Worm (Caenorhabditis elegans) whole organism, L4 larva: ENCODE results near the gene C30G12.6.

Source experiments
- D1046.2 ChIP-seq: fragments of 200-800 bp; sonication (Bioruptor generic); IDR thresholded peaks from 2 replicates; pipeline ENCODE4 v1.3.6; 2022; ENCODE audit warnings: missing genetic modification characterization, missing compliant biosample characterization
- F10B5.3 ChIP-seq: sonication (generic microtip); optimal IDR thresholded peaks from 2 replicates; lab custom pipeline; 2016; ENCODE audit warnings: mild to moderate bottlenecking, missing genetic modification characterization, missing compliant biosample characterization
- F26F4.8 ChIP-seq: fragments of 200-800 bp; sonication (Bioruptor generic); conservative IDR thresholded peaks from 2 replicates; pipeline ENCODE4 v1.3.6; 2022; ENCODE audit warnings: missing genetic modification characterization, missing compliant biosample characterization
- T26A8.4 ChIP-seq: fragments of 200-800 bp; sonication (Bioruptor generic); IDR thresholded peaks from 2 replicates; pipeline ENCODE4 v1.3.6; 2022; ENCODE audit warnings: missing genetic modification characterization, missing compliant biosample characterization
- Y105C5A.15 ChIP-seq: fragments of 200-800 bp; sonication (Bioruptor generic); IDR thresholded peaks from 2 replicates; pipeline ENCODE4 v1.3.6; 2022; ENCODE audit warnings: missing genetic modification characterization, missing compliant biosample characterization
- Y5F2A.4 ChIP-seq: fragments of 200-800 bp; sonication (Bioruptor generic); optimal IDR thresholded peaks from 2 replicates; lab custom pipeline; 2018; ENCODE audit warnings: mild to moderate bottlenecking, missing genetic modification characterization, missing compliant biosample characterization
- aha-1 ChIP-seq: fragments of 150-350 bp; peaks from one replicate; lab custom pipeline; 2014; ENCODE audit warnings: missing biosample characterization, missing genetic modification characterization
- arid-1 ChIP-seq: fragments of 200-800 bp; sonication (Bioruptor generic); conservative IDR thresholded peaks from 2 replicates; pipeline ENCODE4 v1.3.6; 2022; ENCODE audit warnings: missing genetic modification reagents, missing genetic modification characterization, missing compliant biosample characterization
- ceh-28 ChIP-seq: fragments of 150-350 bp; optimal IDR thresholded peaks from 2 replicates; lab custom pipeline; 2014; ENCODE audit warnings: missing biosample characterization, missing genetic modification reagents, missing genetic modification characterization
- ceh-32 ChIP-seq: sonication (generic microtip); optimal IDR thresholded peaks from 2 replicates; lab custom pipeline; 2016; ENCODE audit warnings: mild to moderate bottlenecking, missing genetic modification characterization, missing compliant biosample characterization; ENCODE audit not compliant: poor library complexity
- ceh-62 ChIP-seq: sonication (generic microtip); optimal IDR thresholded peaks from 2 replicates; lab custom pipeline; 2017; ENCODE audit warnings: missing biosample characterization, missing genetic modification characterization
- ceh-82 ChIP-seq: sonication (generic microtip); optimal IDR thresholded peaks from 2 replicates; lab custom pipeline; 2017; ENCODE audit warnings: missing biosample characterization, missing genetic modification characterization
- ces-1 ChIP-seq: fragments of 150-350 bp; sonication (generic microtip); optimal IDR thresholded peaks from 4 replicates; lab custom pipeline; 2014; ENCODE audit warnings: missing biosample characterization, missing genetic modification reagents, missing genetic modification characterization
- cey-2 ChIP-seq: sonication (generic microtip); optimal IDR thresholded peaks from 3 replicates; lab custom pipeline; 2017; ENCODE audit warnings: missing genetic modification characterization, mild to moderate bottlenecking, missing compliant biosample characterization, antibody characterized with exemption, borderline replicate concordance; ENCODE audit not compliant: insufficient read depth
- daf-8 ChIP-seq: fragments of 200-800 bp; sonication (Bioruptor generic); IDR thresholded peaks from 2 replicates; pipeline ENCODE4 v1.3.6; 2022; ENCODE audit warnings: missing genetic modification characterization, missing compliant biosample characterization
- dmd-6 ChIP-seq: fragments of 200-800 bp; sonication (Bioruptor generic); IDR thresholded peaks from 2 replicates; pipeline ENCODE4 v1.3.6; 2022; ENCODE audit warnings: missing genetic modification reagents, missing genetic modification characterization, missing compliant biosample characterization
- dmd-8 ChIP-seq: fragments of 200-800 bp; sonication (Bioruptor generic); IDR thresholded peaks from 2 replicates; pipeline ENCODE4 v1.3.6; 2022; ENCODE audit warnings: missing genetic modification characterization, missing compliant biosample characterization
- duxl-1 ChIP-seq: sonication (generic microtip); optimal IDR thresholded peaks from 2 replicates; lab custom pipeline; 2016; ENCODE audit warnings: mild to moderate bottlenecking, missing genetic modification characterization, moderate library complexity, missing compliant biosample characterization; ENCODE audit not compliant: poor library complexity
- egl-27 ChIP-seq: sonication (generic microtip); optimal IDR thresholded peaks from 3 replicates; lab custom pipeline; 2017; ENCODE audit warnings: missing biosample characterization, missing genetic modification reagents, missing genetic modification characterization
- egl-43 ChIP-seq: fragments of 200-800 bp; sonication (Bioruptor generic); IDR thresholded peaks from 2 replicates; pipeline ENCODE4 v1.3.6; 2022; ENCODE audit warnings: missing genetic modification reagents, missing genetic modification characterization, missing compliant biosample characterization
- hlh-11 ChIP-seq: fragments of 200-800 bp; sonication (Bioruptor generic); optimal IDR thresholded peaks from 2 replicates; lab custom pipeline; 2018; ENCODE audit warnings: mild to moderate bottlenecking, missing genetic modification characterization, missing compliant biosample characterization
- hlh-30 ChIP-seq: sonication (generic microtip); optimal IDR thresholded peaks from 2 replicates; lab custom pipeline; 2017; ENCODE audit warnings: antibody characterized with exemption, mild to moderate bottlenecking, missing genetic modification characterization, missing compliant biosample characterization; ENCODE audit not compliant: insufficient read depth
- lim-7 ChIP-seq: fragments of 200-800 bp; sonication (Bioruptor generic); IDR thresholded peaks from 2 replicates; pipeline ENCODE4 v1.3.6; 2022; ENCODE audit warnings: missing genetic modification characterization, missing compliant biosample characterization
- lin-1 ChIP-seq: fragments of 200-800 bp; sonication (Bioruptor generic); IDR thresholded peaks from 2 replicates; pipeline ENCODE4 v1.3.6; 2022; ENCODE audit warnings: missing genetic modification reagents, missing genetic modification characterization, missing compliant biosample characterization
- lin-38 ChIP-seq: fragments of 200-800 bp; sonication (Bioruptor generic); IDR thresholded peaks from 2 replicates; pipeline ENCODE4 v1.3.6; 2022; ENCODE audit warnings: missing genetic modification reagents, missing genetic modification characterization, missing compliant biosample characterization
- lin-39 ChIP-seq: fragments of 150-350 bp; optimal IDR thresholded peaks from 2 replicates; lab custom pipeline; 2014; ENCODE audit warnings: missing biosample characterization, missing genetic modification reagents, missing genetic modification characterization
- madf-5 ChIP-seq, 2 experiments: fragments of 200-800 bp; sonication (Bioruptor generic); IDR thresholded peaks; 2 replicates each; pipeline ENCODE4 v1.3.6; 2022; ENCODE audit warnings: missing compliant biosample characterization in 2 of 2, missing genetic modification characterization in 2 of 2
- mdl-1 ChIP-seq, 2 experiments: fragments of 150-350 bp in 1 of 2; sonication (generic microtip) in 1 of 2; optimal IDR thresholded peaks; 2 replicates each; lab custom pipeline; 2014 to 2017; ENCODE audit warnings: missing biosample characterization in 2 of 2, missing genetic modification characterization in 2 of 2
- mep-1 ChIP-seq: fragments of 150-350 bp; sonication (generic microtip); optimal IDR thresholded peaks from 3 replicates; lab custom pipeline; 2014; ENCODE audit warnings: missing biosample characterization, missing genetic modification characterization
- mxl-3 ChIP-seq: fragments of 200-800 bp; sonication (Bioruptor generic); optimal IDR thresholded peaks from 2 replicates; lab custom pipeline; 2018; ENCODE audit warnings: mild to moderate bottlenecking, missing genetic modification characterization, missing compliant biosample characterization
- nhr-102 ChIP-seq: sonication (generic microtip); optimal IDR thresholded peaks from 2 replicates; lab custom pipeline; 2016; ENCODE audit warnings: mild to moderate bottlenecking, missing genetic modification characterization, moderate library complexity, missing compliant biosample characterization
- nhr-237 ChIP-seq: sonication (generic microtip); optimal IDR thresholded peaks from 2 replicates; lab custom pipeline; 2017; ENCODE audit warnings: missing biosample characterization, missing genetic modification characterization
- nhr-25 ChIP-seq: sonication (generic microtip); optimal IDR thresholded peaks from 2 replicates; lab custom pipeline; 2017; ENCODE audit warnings: missing genetic modification characterization, mild to moderate bottlenecking, missing compliant biosample characterization, antibody characterized with exemption, moderate library complexity, borderline replicate concordance; ENCODE audit not compliant: insufficient read depth
- nhr-28 ChIP-seq: fragments of 150-350 bp; optimal IDR thresholded peaks from 2 replicates; lab custom pipeline; 2014; ENCODE audit warnings: missing biosample characterization, missing genetic modification characterization
- nhr-48 ChIP-seq: sonication (generic microtip); optimal IDR thresholded peaks from 2 replicates; lab custom pipeline; 2016; ENCODE audit warnings: mild to moderate bottlenecking, missing genetic modification characterization, missing compliant biosample characterization
- nhr-76 ChIP-seq: fragments of 150-350 bp; optimal IDR thresholded peaks from 2 replicates; lab custom pipeline; 2014; ENCODE audit warnings: missing biosample characterization, missing genetic modification characterization
- nhr-77 ChIP-seq: fragments of 150-350 bp; optimal IDR thresholded peaks from 2 replicates; lab custom pipeline; 2014; ENCODE audit warnings: missing biosample characterization, missing genetic modification characterization
- pqm-1 ChIP-seq: sonication (generic microtip); optimal IDR thresholded peaks from 2 replicates; lab custom pipeline; 2017; ENCODE audit warnings: missing biosample characterization, missing genetic modification characterization
- sdz-12 ChIP-seq: fragments of 200-800 bp; sonication (Bioruptor generic); optimal IDR thresholded peaks from 2 replicates; lab custom pipeline; 2018; ENCODE audit warnings: mild to moderate bottlenecking, missing genetic modification characterization, missing compliant biosample characterization
- unc-130 ChIP-seq: sonication (generic microtip); optimal IDR thresholded peaks from 2 replicates; lab custom pipeline; 2016; ENCODE audit warnings: missing genetic modification reagents, missing genetic modification characterization, missing compliant biosample characterization
- unc-62 ChIP-seq, 3 experiments: fragments of 150-350 bp in 1 of 3; sonication (generic microtip); optimal IDR thresholded peaks in 2 of 3; peaks in 1 of 3; 1 replicate in 1 of 3; 2 replicates in 2 of 3; lab custom pipeline; 2014 to 2017; ENCODE audit warnings: missing biosample characterization in 3 of 3, missing genetic modification characterization in 3 of 3, missing genetic modification reagents in 3 of 3, missing genotype in 1 of 3
- vab-7 ChIP-seq: fragments of 200-800 bp; sonication (Bioruptor generic); IDR thresholded peaks from 2 replicates; pipeline ENCODE4 v1.3.6; 2022; ENCODE audit warnings: missing genetic modification reagents, missing genetic modification characterization, missing compliant biosample characterization
- zag-1 ChIP-seq: fragments of 150-350 bp; optimal IDR thresholded peaks from 2 replicates; lab custom pipeline; 2014; ENCODE audit warnings: missing biosample characterization, missing genetic modification characterization
- zfp-3 ChIP-seq: fragments of 200-800 bp; sonication (Bioruptor generic); conservative IDR thresholded peaks from 2 replicates; pipeline ENCODE4 v1.3.6; 2022; ENCODE audit warnings: missing genetic modification reagents, missing genetic modification characterization, missing compliant biosample characterization

The C30G12.6 gene

DNA sequence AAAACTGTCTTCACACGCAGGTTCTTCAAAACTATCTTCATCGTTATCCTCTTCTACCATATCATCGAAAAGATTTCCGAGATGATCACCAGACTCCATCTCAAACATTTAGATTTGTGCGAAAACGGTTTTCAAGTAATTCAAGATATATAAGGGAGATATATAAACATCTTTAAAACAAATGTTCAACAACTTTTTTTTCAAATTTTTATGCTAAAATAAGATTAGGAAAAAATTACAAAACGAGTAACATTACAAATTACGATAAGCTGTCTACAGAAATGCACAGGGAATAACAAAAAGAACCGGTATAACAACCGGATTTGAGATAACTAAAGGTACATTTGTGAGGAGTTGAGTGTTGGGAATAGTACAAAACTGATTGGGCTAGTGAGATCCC, at the start of gene C30G12.6:
Gene C30G12.6 (minus strand): TSS at position 101 of the 400 bp plus-strand sequence.
- TF ChIP-seq Y5F2A.4 (GFP tag; lab: Kevin White, UChicago): no peak
- no peak for TF ChIP-seq hlh-11
- no peak for TF ChIP-seq nhr-237 (tag; lab: Kevin White, UChicago)

- TF ChIP-seq madf-5 (GFP tag; IDR thresholded peaks at IDR 0.05; lab: Robert Waterston, UW) (no peak), egl-43 (GFP tag; lab: Robert Waterston, UW) (no peak), pqm-1 (no peak), T26A8.4 (0 out of 2 replicates have a peak, but pooled peaks have one; percentile 8), ceh-28 (tag; lab: Kevin White, UChicago) (no peak), aha-1 (tag; lab: Kevin White, UChicago) (peak; percentile 6), F10B5.3 (tag; lab: Kevin White, UChicago) (no peak), lin-1 (GFP tag; lab: Robert Waterston, UW) (no peak), daf-8 (GFP tag; lab: Robert Waterston, UW) (no peak), hlh-11 (no peak), F26F4.8 (GFP tag; lab: Robert Waterston, UW) (no peak), zag-1 (tag; lab: Kevin White, UChicago) (no peak), dmd-8 (GFP tag; lab: Robert Waterston, UW) (0 out of 2 replicates have a peak, but pooled peaks have one; percentile 16)
Observed at ce11 chrII:7343668-7344067, 47.9 kb upstream of the C30G12.6 start.

DNA sequence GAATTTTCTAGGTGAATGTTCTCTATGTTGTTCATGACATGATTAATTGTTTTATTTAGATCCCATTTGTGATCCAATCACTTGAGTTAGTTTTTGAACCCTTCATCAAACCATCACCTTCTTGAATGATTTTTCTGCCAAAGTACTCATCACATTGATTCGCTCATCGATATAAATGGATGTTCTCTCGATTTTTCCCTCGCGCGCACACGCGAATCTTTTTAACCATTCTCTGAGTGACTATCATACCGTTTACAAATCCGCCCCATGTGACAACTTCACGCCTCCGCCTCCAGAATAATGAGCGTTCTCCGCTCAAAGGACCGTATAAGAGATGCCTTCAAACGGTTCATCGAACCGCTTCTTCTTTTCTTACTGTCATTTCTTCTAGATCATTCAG, 47.1 kb upstream of the C30G12.6 start:
- TF ChIP-seq mdl-1 (tag; optimal IDR thresholded peaks at IDR 0.05; lab: Kevin White, UChicago) (peak; percentile 25 to 78), mep-1 (peak; percentile 13), aha-1 (tag; lab: Kevin White, UChicago) (peak; percentile 56), ceh-32 (tag; lab: Kevin White, UChicago) (no peak), hlh-11 (peak; percentile 62), hlh-30 (tag; lab: Kevin White, UChicago) (peak; percentile 29), nhr-48 (tag; lab: Kevin White, UChicago) (peak; percentile 40), arid-1 (GFP tag; lab: Robert Waterston, UW) (no peak), mxl-3 (GFP tag; lab: Kevin White, UChicago) (peak; percentile 62), egl-27 (no peak), nhr-28 (tag; lab: Kevin White, UChicago) (peak; percentile 74), lin-38 (GFP tag; lab: Robert Waterston, UW) (no peak), unc-62 (GFP tag; optimal IDR thresholded peaks at IDR 0.05 in 1 of 2; lab: Kevin White, UChicago) (peak in 1 of 2 experiments; percentile 98), unc-62 (tag; optimal IDR thresholded peaks at IDR 0.05; lab: Kevin White, UChicago) (no peak)

ce11 chrII:7341572-7342303, 45.9 kb upstream of the C30G12.6 start:
- TF ChIP-seq nhr-25 (tag; lab: Kevin White, UChicago) (no peak), nhr-76 (tag; lab: Kevin White, UChicago) (no peak), lim-7 (GFP tag; lab: Robert Waterston, UW) (no peak), ces-1 (GFP tag; lab: Kevin White, UChicago) (no peak), lin-39 (no peak), cey-2 (tag; lab: Kevin White, UChicago) (no peak), F26F4.8 (GFP tag; lab: Robert Waterston, UW) (no peak), nhr-102 (no peak), dmd-6 (peak; percentile 19; the same call in 1 of the 2 replicates), D1046.2 (GFP tag; lab: Robert Waterston, UW) (no peak), T26A8.4 (no peak), zfp-3 (GFP tag; lab: Robert Waterston, UW) (no peak), vab-7 (no peak), arid-1 (GFP tag; lab: Robert Waterston, UW) (no peak), sdz-12 (no peak), Y5F2A.4 (GFP tag; lab: Kevin White, UChicago) (no peak), ceh-82 (tag; lab: Kevin White, UChicago) (no peak), ceh-62 (no peak), nhr-77 (tag; lab: Kevin White, UChicago) (no peak), Y105C5A.15 (GFP tag; lab: Robert Waterston, UW) (no peak), unc-130 (GFP tag; lab: Kevin White, UChicago) (no peak), egl-27 (no peak), duxl-1 (tag; lab: Kevin White, UChicago) (no peak)
